Worm (Caenorhabditis elegans) whole organism, late embryonic: Measurements from ENCODE around the gene F54F2.14.

Experiments
- C08G9.2 ChIP-seq: sonication (generic microtip); optimal IDR thresholded peaks from 2 replicates; lab custom pipeline; 2016; ENCODE audit warnings: mild to moderate bottlenecking, missing genetic modification characterization, moderate library complexity, missing compliant biosample characterization
- C38D4.7 ChIP-seq: fragments of 200-800 bp; sonication (Bioruptor generic); optimal IDR thresholded peaks from 2 replicates; lab custom pipeline; 2018; ENCODE audit warnings: mild to moderate bottlenecking, missing genetic modification characterization, moderate library complexity, missing compliant biosample characterization
- F13H6.1 ChIP-seq: sonication (generic microtip); optimal IDR thresholded peaks from 2 replicates; lab custom pipeline; 2016; ENCODE audit warnings: missing genetic modification characterization, missing compliant biosample characterization
- K02D7.2 ChIP-seq: sonication (generic microtip); optimal IDR thresholded peaks from 2 replicates; lab custom pipeline; 2017; ENCODE audit warnings: mild to moderate bottlenecking, missing genetic modification characterization, missing compliant biosample characterization
- K09A11.1 ChIP-seq: sonication (generic microtip); optimal IDR thresholded peaks from 2 replicates; lab custom pipeline; 2017; ENCODE audit warnings: antibody characterized with exemption, mild to moderate bottlenecking, missing genetic modification characterization, missing compliant biosample characterization; ENCODE audit not compliant: insufficient read depth
- T23F11.4 ChIP-seq: fragments of 200-800 bp; sonication (Bioruptor generic); optimal IDR thresholded peaks from 2 replicates; lab custom pipeline; 2018; ENCODE audit warnings: mild to moderate bottlenecking, missing genetic modification characterization, missing compliant biosample characterization
- Y22D7AL.16 ChIP-seq: sonication (generic microtip); optimal IDR thresholded peaks from 2 replicates; lab custom pipeline; 2016; ENCODE audit warnings: missing genetic modification characterization, missing compliant biosample characterization
- ahr-1 ChIP-seq: sonication (generic microtip); optimal IDR thresholded peaks from 2 replicates; lab custom pipeline; 2016; ENCODE audit warnings: missing genetic modification characterization, missing compliant biosample characterization
- ama-1 ChIP-seq: fragments of 150-350 bp; optimal IDR thresholded peaks from 2 replicates; lab custom pipeline; 2014
- ceh-14 ChIP-seq: sonication (generic microtip); optimal IDR thresholded peaks from 2 replicates; lab custom pipeline; 2016; ENCODE audit warnings: missing genotype, missing genetic modification characterization, missing compliant biosample characterization
- ceh-18 ChIP-seq: sonication (generic microtip); optimal IDR thresholded peaks from 2 replicates; lab custom pipeline; 2016; ENCODE audit warnings: missing genetic modification characterization, missing compliant biosample characterization
- ceh-19 ChIP-seq: fragments of 200-800 bp; sonication (Bioruptor generic); optimal IDR thresholded peaks from 2 replicates; lab custom pipeline; 2018; ENCODE audit warnings: mild to moderate bottlenecking, missing genetic modification characterization, missing compliant biosample characterization
- ceh-2 ChIP-seq: sonication (generic microtip); optimal IDR thresholded peaks from 2 replicates; lab custom pipeline; 2016; ENCODE audit warnings: missing genotype, missing genetic modification characterization, missing compliant biosample characterization
- ceh-30 ChIP-seq: fragments of 150-350 bp; optimal IDR thresholded peaks from 2 replicates; lab custom pipeline; 2014; ENCODE audit warnings: missing biosample characterization, missing genetic modification characterization
- ceh-31 ChIP-seq: sonication (generic microtip); optimal IDR thresholded peaks from 2 replicates; lab custom pipeline; 2016; ENCODE audit warnings: missing genetic modification characterization, missing compliant biosample characterization
- ceh-34 ChIP-seq: sonication (generic microtip); optimal IDR thresholded peaks from 2 replicates; lab custom pipeline; 2016; ENCODE audit warnings: mild to moderate bottlenecking, missing genetic modification characterization, missing compliant biosample characterization
- ceh-48 ChIP-seq: sonication (generic microtip); optimal IDR thresholded peaks from 2 replicates; lab custom pipeline; 2016; ENCODE audit warnings: missing genetic modification characterization, inconsistent platforms, missing compliant biosample characterization
- ceh-6 ChIP-seq: fragments of 200-800 bp; sonication (Bioruptor generic); optimal IDR thresholded peaks from 2 replicates; lab custom pipeline; 2018; ENCODE audit warnings: mild to moderate bottlenecking, missing genetic modification characterization, missing compliant biosample characterization
- ceh-9 ChIP-seq: sonication (generic microtip); optimal IDR thresholded peaks from 2 replicates; lab custom pipeline; 2016; ENCODE audit warnings: mild to moderate bottlenecking, missing genetic modification characterization, inconsistent platforms, missing compliant biosample characterization
- che-1 ChIP-seq: sonication (generic microtip); optimal IDR thresholded peaks from 2 replicates; lab custom pipeline; 2016; ENCODE audit warnings: mild to moderate bottlenecking, missing genetic modification characterization, missing compliant biosample characterization
- elt-4 ChIP-seq: sonication (generic microtip); optimal IDR thresholded peaks from 2 replicates; lab custom pipeline; 2016; ENCODE audit warnings: missing genetic modification characterization, missing compliant biosample characterization
- ets-4 ChIP-seq: sonication (generic microtip); optimal IDR thresholded peaks from 2 replicates; lab custom pipeline; 2016; ENCODE audit warnings: missing genetic modification characterization, missing compliant biosample characterization
- eyg-1 ChIP-seq: sonication (generic microtip); optimal IDR thresholded peaks from 2 replicates; lab custom pipeline; 2016; ENCODE audit warnings: missing genotype, missing genetic modification characterization, missing compliant biosample characterization
- fkh-10 ChIP-seq: fragments of 150-350 bp; optimal IDR thresholded peaks from 2 replicates; lab custom pipeline; 2014; ENCODE audit warnings: missing biosample characterization, missing genetic modification reagents, missing genetic modification characterization
- gmeb-2 ChIP-seq: sonication (generic microtip); optimal IDR thresholded peaks from 2 replicates; lab custom pipeline; 2016; ENCODE audit warnings: missing genetic modification characterization, inconsistent platforms, missing compliant biosample characterization
- hlh-15 ChIP-seq: sonication (generic microtip); optimal IDR thresholded peaks from 2 replicates; lab custom pipeline; 2016; ENCODE audit warnings: missing genetic modification characterization, missing compliant biosample characterization
- hlh-30 ChIP-seq: sonication (generic microtip); optimal IDR thresholded peaks from 2 replicates; lab custom pipeline; 2017; ENCODE audit warnings: antibody characterized with exemption, missing genetic modification characterization, missing compliant biosample characterization; ENCODE audit not compliant: insufficient read depth
- hlh-8 ChIP-seq: sonication (generic microtip); optimal IDR thresholded peaks from 2 replicates; lab custom pipeline; 2016; ENCODE audit warnings: missing genotype, missing genetic modification characterization, missing compliant biosample characterization
- lim-6 ChIP-seq: sonication (generic microtip); optimal IDR thresholded peaks from 2 replicates; lab custom pipeline; 2016; ENCODE audit warnings: missing genetic modification characterization, missing compliant biosample characterization
- lin-11 ChIP-seq: fragments of 200-800 bp; sonication (Bioruptor generic); optimal IDR thresholded peaks from 2 replicates; lab custom pipeline; 2018; ENCODE audit warnings: mild to moderate bottlenecking, missing genetic modification characterization, missing compliant biosample characterization
- mec-3 ChIP-seq: sonication (generic microtip); optimal IDR thresholded peaks from 2 replicates; lab custom pipeline; 2016; ENCODE audit warnings: borderline replicate concordance, missing genetic modification characterization, missing compliant biosample characterization
- nfya-1 ChIP-seq: sonication (generic microtip); optimal IDR thresholded peaks from 2 replicates; lab custom pipeline; 2017; ENCODE audit warnings: missing genetic modification characterization, mild to moderate bottlenecking, missing compliant biosample characterization, antibody characterized with exemption, moderate library complexity
- nhr-11 ChIP-seq: fragments of 150-350 bp; optimal IDR thresholded peaks from 2 replicates; lab custom pipeline; 2014; ENCODE audit warnings: missing biosample characterization, missing genetic modification characterization
- odd-2 ChIP-seq: sonication (generic microtip); optimal IDR thresholded peaks from 2 replicates; lab custom pipeline; 2017; ENCODE audit warnings: antibody characterized with exemption, mild to moderate bottlenecking, missing genetic modification characterization, missing compliant biosample characterization
- pag-3 ChIP-seq: sonication (generic microtip); optimal IDR thresholded peaks from 2 replicates; lab custom pipeline; 2016; ENCODE audit warnings: missing compliant biosample characterization, missing genetic modification characterization, borderline replicate concordance
- pat-9 ChIP-seq: fragments of 200-800 bp; sonication (Bioruptor generic); optimal IDR thresholded peaks from 2 replicates; lab custom pipeline; 2018; ENCODE audit warnings: mild to moderate bottlenecking, missing genetic modification characterization, moderate library complexity, missing compliant biosample characterization
- pax-1 ChIP-seq: fragments of 150-350 bp; optimal IDR thresholded peaks from 2 replicates; lab custom pipeline; 2014; ENCODE audit warnings: missing biosample characterization, missing genetic modification characterization
- pha-4 ChIP-seq: fragments of 150-350 bp; optimal IDR thresholded peaks from 2 replicates; lab custom pipeline; 2018; ENCODE audit warnings: missing biosample characterization, missing genetic modification reagents, missing genetic modification characterization
- pros-1 ChIP-seq: fragments of 150-350 bp; optimal IDR thresholded peaks from 2 replicates; lab custom pipeline; 2014; ENCODE audit warnings: missing biosample characterization, missing genetic modification reagents, missing genetic modification characterization
- ref-2 ChIP-seq: sonication (generic microtip); optimal IDR thresholded peaks from 2 replicates; lab custom pipeline; 2016; ENCODE audit warnings: missing genetic modification characterization, missing compliant biosample characterization
- sdc-2 ChIP-seq: sonication (generic microtip); optimal IDR thresholded peaks from 2 replicates; lab custom pipeline; 2016; ENCODE audit warnings: missing genotype, missing genetic modification characterization, missing compliant biosample characterization
- sox-2 ChIP-seq: fragments of 200-800 bp; sonication (Bioruptor generic); IDR thresholded peaks from 2 replicates; pipeline ENCODE4 v1.3.6; 2022; ENCODE audit warnings: missing genetic modification reagents, missing genetic modification characterization, missing compliant biosample characterization
- sox-4 ChIP-seq: sonication (generic microtip); optimal IDR thresholded peaks from 2 replicates; lab custom pipeline; 2017; ENCODE audit warnings: mild to moderate bottlenecking, missing genetic modification characterization, inconsistent platforms, missing compliant biosample characterization
- syd-9 ChIP-seq: sonication (generic microtip); optimal IDR thresholded peaks from 2 replicates; lab custom pipeline; 2016; ENCODE audit warnings: mild to moderate bottlenecking, missing genetic modification characterization, moderate library complexity, missing compliant biosample characterization
- tbx-2 ChIP-seq: sonication (generic microtip); optimal IDR thresholded peaks from 2 replicates; lab custom pipeline; 2016; ENCODE audit warnings: missing genetic modification characterization, missing compliant biosample characterization
- unc-3 ChIP-seq, 2 experiments: fragments of 200-800 bp in 1 of 2; sonication (Bioruptor generic) in 1 of 2; sonication (generic microtip) in 1 of 2; conservative IDR thresholded peaks in 1 of 2; optimal IDR thresholded peaks in 1 of 2; 2 replicates each; pipeline versions ENCODE4 v1.3.6 to Lab custom; 2016 to 2022; ENCODE audit warnings: missing compliant biosample characterization in 2 of 2, missing genetic modification characterization in 2 of 2, missing genetic modification reagents in 1 of 2
- unc-42 ChIP-seq: sonication (generic microtip); optimal IDR thresholded peaks from 2 replicates; lab custom pipeline; 2016; ENCODE audit warnings: missing genotype, missing genetic modification characterization, missing compliant biosample characterization
- unc-55 ChIP-seq: sonication (generic microtip); optimal IDR thresholded peaks from 2 replicates; lab custom pipeline; 2017; ENCODE audit warnings: missing biosample characterization, missing genetic modification reagents, missing genetic modification characterization

The F54F2.14 gene

DNA sequence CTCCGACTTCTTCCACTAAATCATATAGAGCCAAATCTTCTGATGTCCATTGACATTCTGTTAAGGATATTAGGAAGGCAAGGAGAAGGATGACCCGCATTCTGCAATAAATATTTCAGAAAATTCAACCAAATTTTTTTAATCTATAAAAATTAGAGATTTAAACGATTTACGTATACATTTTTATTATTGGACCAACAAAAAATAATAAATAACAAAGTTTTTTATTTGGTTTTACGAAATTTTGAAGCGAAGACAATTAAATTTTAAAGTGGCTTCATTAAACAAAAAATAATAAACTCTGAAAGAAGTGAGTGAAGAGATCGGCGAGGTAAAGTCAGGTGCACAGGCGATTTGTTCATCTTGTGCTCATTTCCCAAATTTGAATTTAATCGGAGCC lies 35.8 kb downstream of the F54F2.14 start, which contains the start of gene F54F2.9:
TSS of gene F54F2.9 (minus strand) at position 101 of the 400 bp plus-strand sequence.
- TF ChIP-seq K09A11.1 (no peak), pag-3 (tag; lab: Kevin White, UChicago) (no peak), ceh-6 (GFP tag; lab: Kevin White, UChicago) (no peak), fkh-10 (GFP tag; lab: Kevin White, UChicago) (no peak), gmeb-2 (tag; lab: Kevin White, UChicago) (no peak), sox-2 (GFP tag; lab: Robert Waterston, UW) (no peak), lim-6 (no peak), unc-55 (no peak), mec-3 (tag; lab: Kevin White, UChicago) (no peak), K02D7.2 (tag; lab: Kevin White, UChicago) (no peak), unc-3 (GFP tag; conservative IDR thresholded peaks at IDR 0.05; lab: Robert Waterston, UW) (no peak), unc-3 (tag; optimal IDR thresholded peaks at IDR 0.05; lab: Kevin White, UChicago) (no peak), F13H6.1 (tag; lab: Kevin White, UChicago) (no peak), hlh-30 (tag; lab: Kevin White, UChicago) (no peak), lin-11 (no peak), Y22D7AL.16 (tag; lab: Kevin White, UChicago) (no peak), nhr-11 (no peak), ceh-48 (tag; lab: Kevin White, UChicago) (no peak)

DNA sequence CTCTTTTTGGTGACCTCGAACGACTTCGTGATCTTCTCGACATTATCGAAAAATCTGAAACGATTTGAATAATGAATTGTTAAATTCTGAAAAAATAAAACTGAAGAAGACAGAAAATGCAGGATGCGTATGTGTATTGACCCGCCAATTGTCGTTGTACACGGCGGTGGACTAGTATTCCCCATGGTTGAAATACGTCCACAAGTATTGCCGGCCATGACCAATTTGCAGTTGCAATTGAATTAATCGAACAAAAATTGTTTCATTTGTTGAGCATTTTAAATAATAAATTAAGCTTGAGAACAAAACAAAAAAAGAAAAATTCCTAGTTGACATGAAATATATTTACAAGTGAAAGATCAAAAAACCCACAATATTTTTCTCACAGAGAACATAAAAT lies 37.9 kb downstream of the F54F2.14 start, which contains the start of gene F44E2.3:
TSS of gene F44E2.3 (minus strand) at position 61 of the 400 bp plus-strand sequence.
- TF ChIP-seq pag-3 (tag; lab: Kevin White, UChicago) (no peak), ama-1 (lab: Kevin White, UChicago) (no peak), ets-4 (tag; lab: Kevin White, UChicago) (peak; percentile 25), ceh-2 (tag; lab: Kevin White, UChicago) (peak; percentile 5), ceh-30 (no peak), sdc-2 (tag; lab: Kevin White, UChicago) (no peak), pax-1 (no peak), hlh-15 (tag; lab: Kevin White, UChicago) (no peak), elt-4 (tag; lab: Kevin White, UChicago) (no peak), sox-2 (GFP tag; lab: Robert Waterston, UW) (no peak), K02D7.2 (tag; lab: Kevin White, UChicago) (no peak), Y22D7AL.16 (tag; lab: Kevin White, UChicago) (no peak), hlh-8 (tag; lab: Kevin White, UChicago) (no peak), sox-4 (tag; lab: Kevin White, UChicago) (no peak), ceh-9 (tag; lab: Kevin White, UChicago) (no peak), C08G9.2 (peak; percentile 65), ceh-19 (GFP tag; lab: Kevin White, UChicago) (no peak), nfya-1 (tag; lab: Kevin White, UChicago) (no peak), ceh-18 (tag; lab: Kevin White, UChicago) (no peak), F13H6.1 (tag; lab: Kevin White, UChicago) (no peak), C38D4.7 (no peak), gmeb-2 (tag; lab: Kevin White, UChicago) (no peak), unc-3 (GFP tag; conservative IDR thresholded peaks at IDR 0.05; lab: Robert Waterston, UW) (no peak), unc-3 (tag; optimal IDR thresholded peaks at IDR 0.05; lab: Kevin White, UChicago) (no peak), pros-1 (tag; lab: Kevin White, UChicago) (no peak), unc-42 (peak; percentile 88), tbx-2 (tag; lab: Kevin White, UChicago) (peak; percentile 31), ceh-31 (tag; lab: Kevin White, UChicago) (peak; percentile 57), pha-4 (tag; lab: Kevin White, UChicago) (no peak), pat-9 (tag; lab: Kevin White, UChicago) (no peak), che-1 (tag; lab: Kevin White, UChicago) (no peak), nhr-11 (no peak), ref-2 (tag; lab: Kevin White, UChicago) (no peak), lim-6 (no peak), fkh-10 (GFP tag; lab: Kevin White, UChicago) (no peak), syd-9 (tag; lab: Kevin White, UChicago) (no peak), T23F11.4 (GFP tag; lab: Kevin White, UChicago) (no peak), ceh-6 (GFP tag; lab: Kevin White, UChicago) (no peak), mec-3 (tag; lab: Kevin White, UChicago) (no peak), ahr-1 (no peak), ceh-14 (tag; lab: Kevin White, UChicago) (no peak), ceh-34 (tag; lab: Kevin White, UChicago) (no peak), eyg-1 (tag; lab: Kevin White, UChicago) (no peak), odd-2 (tag; lab: Kevin White, UChicago) (no peak), K09A11.1 (no peak)
